Fruit fly (Drosophila melanogaster) S2 (cell line): Measurements from ENCODE around the gene Aasdh.

Source experiments
- CG8478 ChIP-seq: fragments of >200 bp; optimal IDR thresholded peaks from 2 replicates; lab custom pipeline; 2018
- CTCF ChIP-seq, 2 experiments: fragments of >200 bp; optimal IDR thresholded peaks; 2 replicates each; lab custom pipeline; 2018

- no peak for TF ChIP-seq CG8478 (lab: Kevin White, UChicago)
- no peak for TF ChIP-seq CTCF (optimal IDR thresholded peaks at IDR 0.05; lab: Kevin White, UChicago)
Measured at dm6 chr2L:8433512-8433911, 15.9 kb downstream of the Aasdh start, which contains the start of gene grk.
